Fruit fly (Drosophila melanogaster) whole organism, embryonic: ENCODE measurements around the gene cue.

Experiments
- Dll ChIP-seq: fragments of 200-800 bp; sonication (Bioruptor generic); IDR thresholded peaks from 4 replicates; pipeline ENCODE4 v1.3.6; 2022; ENCODE audit warnings: missing biosample characterization, missing genetic modification characterization; ENCODE audit not compliant: partially characterized antibody
- ap ChIP-seq: fragments of 200-800 bp; sonication (Bioruptor generic); IDR thresholded peaks from 2 replicates; pipeline ENCODE4 v1.3.6; 2022; ENCODE audit warnings: missing biosample characterization, missing genetic modification characterization
- dpn ChIP-seq, 2 experiments: fragments of 200-800 bp; sonication (Bioruptor generic); optimal IDR thresholded peaks; 3 replicates each; lab custom pipeline; 2016; ENCODE audit warnings: missing biosample characterization in 2 of 2, missing genetic modification characterization in 2 of 2
- nmo ChIP-seq: fragments of 200-800 bp; sonication (Bioruptor generic); optimal IDR thresholded peaks from 2 replicates; lab custom pipeline; 2018; ENCODE audit warnings: missing biosample characterization, mild to moderate bottlenecking, missing genetic modification characterization, moderate library complexity

- TF ChIP-seq ap (no peak), dpn (GFP tag; optimal IDR thresholded peaks at IDR 0.05; lab: Kevin White, UChicago) (no peak), Dll (GFP tag; lab: Robert Waterston, UW) (no peak), nmo (no peak)
Measured at dm6 chr3L:1469241-1469640, 47.8 kb downstream of the cue start.
